Worm (Caenorhabditis elegans) whole organism, L4 larva: ENCODE data around the gene C42D4.19.

Experiments
- Y48G9A.11 ChIP-seq: fragments of 200-800 bp; sonication (Bioruptor generic); IDR thresholded peaks from 2 replicates; pipeline ENCODE4 v1.3.6; 2022; ENCODE audit warnings: missing genetic modification reagents, missing genetic modification characterization, missing compliant biosample characterization
- aha-1 ChIP-seq: fragments of 150-350 bp; peaks from one replicate; lab custom pipeline; 2014; ENCODE audit warnings: missing biosample characterization, missing genetic modification characterization
- ceh-20 ChIP-seq: fragments of 200-800 bp; sonication (Bioruptor generic); IDR thresholded peaks from 2 replicates; pipeline ENCODE4 v1.3.6; 2022; ENCODE audit warnings: missing genetic modification reagents, missing genetic modification characterization, missing compliant biosample characterization
- daf-12 ChIP-seq: fragments of 150-350 bp; optimal IDR thresholded peaks from 2 replicates; lab custom pipeline; 2014; ENCODE audit warnings: missing biosample characterization, missing genetic modification reagents, missing genetic modification characterization
- daf-19 ChIP-seq: fragments of 200-800 bp; sonication (Bioruptor generic); conservative IDR thresholded peaks from 2 replicates; pipeline ENCODE4 v1.3.6; 2022; ENCODE audit warnings: missing genetic modification characterization, missing compliant biosample characterization
- daf-8 ChIP-seq: fragments of 200-800 bp; sonication (Bioruptor generic); IDR thresholded peaks from 2 replicates; pipeline ENCODE4 v1.3.6; 2022; ENCODE audit warnings: missing genetic modification characterization, missing compliant biosample characterization
- egl-27 ChIP-seq: sonication (generic microtip); optimal IDR thresholded peaks from 3 replicates; lab custom pipeline; 2017; ENCODE audit warnings: missing biosample characterization, missing genetic modification reagents, missing genetic modification characterization
- egl-43 ChIP-seq: fragments of 200-800 bp; sonication (Bioruptor generic); IDR thresholded peaks from 2 replicates; pipeline ENCODE4 v1.3.6; 2022; ENCODE audit warnings: missing genetic modification reagents, missing genetic modification characterization, missing compliant biosample characterization
- gei-8 ChIP-seq: fragments of 200-800 bp; sonication (Bioruptor generic); optimal IDR thresholded peaks from 2 replicates; lab custom pipeline; 2018; ENCODE audit warnings: mild to moderate bottlenecking, missing genetic modification characterization, missing compliant biosample characterization
- hlh-30 ChIP-seq: sonication (generic microtip); optimal IDR thresholded peaks from 2 replicates; lab custom pipeline; 2017; ENCODE audit warnings: antibody characterized with exemption, mild to moderate bottlenecking, missing genetic modification characterization, missing compliant biosample characterization; ENCODE audit not compliant: insufficient read depth
- lin-13 ChIP-seq: fragments of 150-350 bp; optimal IDR thresholded peaks from 2 replicates; lab custom pipeline; 2014; ENCODE audit warnings: missing biosample characterization, missing genetic modification reagents, missing genetic modification characterization
- lin-15B ChIP-seq: fragments of 150-350 bp; sonication (generic microtip); optimal IDR thresholded peaks from 3 replicates; lab custom pipeline; 2014; ENCODE audit warnings: missing biosample characterization, missing genetic modification characterization
- lin-38 ChIP-seq: fragments of 200-800 bp; sonication (Bioruptor generic); IDR thresholded peaks from 2 replicates; pipeline ENCODE4 v1.3.6; 2022; ENCODE audit warnings: missing genetic modification reagents, missing genetic modification characterization, missing compliant biosample characterization
- mxl-2 ChIP-seq: fragments of 200-800 bp; sonication (Bioruptor generic); conservative IDR thresholded peaks from 2 replicates; pipeline ENCODE4 v1.3.6; 2022; ENCODE audit warnings: missing genetic modification reagents, missing genetic modification characterization, missing compliant biosample characterization
- nhr-77 ChIP-seq: fragments of 150-350 bp; optimal IDR thresholded peaks from 2 replicates; lab custom pipeline; 2014; ENCODE audit warnings: missing biosample characterization, missing genetic modification characterization
- rbr-2 ChIP-seq: sonication (generic microtip); optimal IDR thresholded peaks from 2 replicates; lab custom pipeline; 2016; ENCODE audit warnings: missing genotype, missing genetic modification characterization, missing compliant biosample characterization
- unc-130 ChIP-seq: sonication (generic microtip); optimal IDR thresholded peaks from 2 replicates; lab custom pipeline; 2016; ENCODE audit warnings: missing genetic modification reagents, missing genetic modification characterization, missing compliant biosample characterization
- vab-7 ChIP-seq: fragments of 200-800 bp; sonication (Bioruptor generic); IDR thresholded peaks from 2 replicates; pipeline ENCODE4 v1.3.6; 2022; ENCODE audit warnings: missing genetic modification reagents, missing genetic modification characterization, missing compliant biosample characterization
- zip-11 ChIP-seq: fragments of 200-800 bp; sonication (Bioruptor generic); IDR thresholded peaks from 2 replicates; pipeline ENCODE4 v1.3.6; 2022; ENCODE audit warnings: missing genetic modification characterization, missing compliant biosample characterization
- zip-2 ChIP-seq: fragments of 150-350 bp; optimal IDR thresholded peaks from 2 replicates; lab custom pipeline; 2014; ENCODE audit warnings: missing biosample characterization, missing genetic modification characterization
- ztf-11 ChIP-seq: fragments of 150-350 bp; optimal IDR thresholded peaks from 2 replicates; lab custom pipeline; 2014; ENCODE audit warnings: missing biosample characterization, missing genetic modification characterization
- ztf-7 ChIP-seq: fragments of 150-350 bp; optimal IDR thresholded peaks from 2 replicates; lab custom pipeline; 2014; ENCODE audit warnings: missing biosample characterization, missing genetic modification characterization

The C42D4.19 gene

DNA sequence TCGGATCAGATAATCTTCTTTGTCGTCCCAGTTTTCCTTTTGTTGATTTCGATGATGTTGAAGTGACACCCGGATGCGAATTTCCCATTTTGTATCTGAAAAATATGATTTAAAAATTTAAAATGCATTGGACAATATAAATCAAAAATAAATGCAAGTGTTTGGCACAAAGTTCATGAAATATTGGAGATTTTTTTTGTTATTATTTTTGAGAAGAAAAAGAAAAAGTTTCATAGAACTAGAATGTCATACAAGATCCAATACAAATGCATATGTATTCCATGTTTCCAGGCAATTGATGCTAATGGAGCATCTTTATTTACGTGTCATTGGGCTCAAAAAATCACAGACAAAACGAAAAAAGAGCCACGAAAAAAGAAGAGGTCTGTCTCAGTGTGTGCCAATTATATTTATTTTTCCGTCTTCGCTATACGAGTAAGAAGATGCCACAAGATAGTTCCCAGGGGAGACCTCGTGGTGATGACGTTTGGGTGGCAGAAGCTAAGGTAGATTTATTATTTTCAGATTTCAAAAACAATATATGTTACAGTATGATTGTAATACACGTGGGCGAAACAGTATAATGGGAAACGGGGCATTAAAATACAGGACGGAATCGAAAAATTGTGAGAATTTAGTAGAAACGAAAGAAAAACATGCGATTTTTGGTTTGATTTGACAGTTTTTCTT lies 44.1 kb downstream of the C42D4.19 start, which contains the start of the genes glb-23 and R13A1.1:
glb-23 (minus strand) TSS at position 101 of the 690 bp plus-strand sequence.
R13A1.1 (plus strand) TSS at position 640 of the 690 bp plus-strand sequence.
- TF ChIP-seq lin-13 (GFP tag; lab: Kevin White, UChicago) (no peak), gei-8 (GFP tag; lab: Kevin White, UChicago) (no peak), egl-43 (GFP tag; lab: Robert Waterston, UW) (no peak), ztf-7 (tag; lab: Kevin White, UChicago) (no peak), egl-27 (no peak), ztf-11 (tag; lab: Kevin White, UChicago) (no peak), nhr-77 (tag; lab: Kevin White, UChicago) (no peak), rbr-2 (tag; lab: Kevin White, UChicago) (no peak), lin-38 (GFP tag; lab: Robert Waterston, UW) (no peak), hlh-30 (tag; lab: Kevin White, UChicago) (no peak), mxl-2 (no peak), daf-8 (GFP tag; lab: Robert Waterston, UW) (no peak), daf-12 (tag; lab: Kevin White, UChicago) (no peak), lin-15B (tag; lab: Kevin White, UChicago) (no peak), zip-11 (GFP tag; lab: Robert Waterston, UW) (no peak), vab-7 (no peak), Y48G9A.11 (GFP tag; lab: Robert Waterston, UW) (no peak), unc-130 (GFP tag; lab: Kevin White, UChicago) (no peak), daf-19 (GFP tag; lab: Robert Waterston, UW) (no peak), zip-2 (no peak)

DNA sequence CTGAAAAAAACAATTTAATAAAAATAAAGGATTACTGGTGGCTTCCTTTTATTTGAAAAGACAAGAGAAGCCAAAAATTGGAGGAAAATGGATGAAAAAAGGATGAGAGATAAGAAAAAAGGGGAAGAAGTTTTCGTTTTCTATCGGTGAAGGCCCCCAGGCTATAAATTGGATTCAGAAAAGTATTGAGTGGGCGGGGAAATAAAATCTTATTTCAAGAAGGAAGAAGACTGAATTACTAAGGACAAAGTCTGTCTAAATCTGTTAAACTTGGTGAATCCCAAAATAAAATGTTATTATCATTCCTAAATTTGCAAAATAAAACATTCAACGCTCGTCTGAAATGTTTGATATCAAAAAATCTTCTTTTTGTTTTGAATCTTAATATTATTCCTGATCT lies 46.6 kb downstream of the C42D4.19 start:
- peak; percentile 56 for TF ChIP-seq aha-1 (tag; lab: Kevin White, UChicago)
- TF ChIP-seq ceh-20 (GFP tag; lab: Robert Waterston, UW), result no peak
- TF ChIP-seq, all 104 proteins: peak for 1
